Fruit fly (Drosophila melanogaster): ENCODE measurements around the gene sty.

Gene sty

DNA sequence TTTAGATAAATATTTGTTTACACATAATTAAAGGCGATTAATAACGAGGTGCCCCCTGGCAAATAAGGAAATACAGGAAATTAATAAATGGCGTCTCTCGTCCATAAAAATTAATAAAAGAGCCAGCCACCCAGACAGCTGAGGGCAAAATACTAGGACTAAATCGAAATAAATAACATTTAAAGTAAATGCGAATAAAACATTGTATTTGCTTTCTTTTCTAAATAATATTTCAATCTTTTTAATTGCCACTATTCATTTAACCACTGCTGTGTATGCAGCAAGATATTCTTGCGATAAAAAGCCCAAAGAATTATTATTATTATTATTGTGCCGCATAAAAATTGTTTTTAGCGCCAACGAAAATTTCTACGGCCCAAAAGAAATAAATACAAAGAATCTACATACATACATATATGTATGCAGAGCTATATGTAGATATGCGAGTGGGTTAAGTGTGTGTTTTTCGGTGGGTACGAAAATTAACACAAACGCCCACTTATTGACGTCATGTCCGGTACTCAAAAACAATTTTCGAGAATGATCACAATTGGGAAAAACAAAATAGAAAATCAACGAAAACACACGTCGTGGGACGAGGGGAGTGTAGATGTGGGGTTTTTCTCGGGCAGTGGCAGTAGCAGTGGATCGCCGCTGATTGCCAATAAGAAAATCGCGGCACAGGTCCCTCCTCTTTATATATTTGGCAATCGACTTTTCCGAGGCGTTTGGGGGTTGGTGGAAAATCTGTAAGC lies 18.3 kb downstream of the sty start (continued):
- TF ChIP-seq PHDP (tag; optimal IDR thresholded peaks at IDR 0.05), result peak; percentile 30
- peak; percentile 2 for TF ChIP-seq lilli (GFP tag; optimal IDR thresholded peaks at IDR 0.05)
- no peak for TF ChIP-seq CG10267 (tag; optimal IDR thresholded peaks at IDR 0.05)
- no peak for TF ChIP-seq ems (GFP tag; optimal IDR thresholded peaks at IDR 0.05)
- TF ChIP-seq stwl (tag; optimal IDR thresholded peaks at IDR 0.05), result no peak
- TF ChIP-seq CG3281 (GFP tag; optimal IDR thresholded peaks at IDR 0.05), result peak; percentile 47
- TF ChIP-seq CG2120 (GFP tag; optimal IDR thresholded peaks at IDR 0.05), result peak; percentile 44
- TF ChIP-seq ranshi (GFP tag; IDR thresholded peaks at IDR 0.05), result 0 out of 2 replicates have a peak, but pooled peaks have one; percentile 12
- no peak for TF ChIP-seq CG3847 (GFP tag; IDR thresholded peaks at IDR 0.05)
- peak; percentile 51; the same call in 1 of the 3 replicates for TF ChIP-seq CG11695 (GFP tag; IDR thresholded peaks at IDR 0.05)
- peak; percentile 34 for TF ChIP-seq gem (tag; optimal IDR thresholded peaks at IDR 0.05)
- TF ChIP-seq CG43689 (GFP tag; IDR thresholded peaks at IDR 0.05), result no peak
- peak; percentile 2 for TF ChIP-seq CG12769 (tag; optimal IDR thresholded peaks at IDR 0.05)
- TF ChIP-seq unpg (GFP tag; optimal IDR thresholded peaks at IDR 0.05), result peak; percentile 11
- no peak for TF ChIP-seq bab2 (GFP tag; optimal IDR thresholded peaks at IDR 0.05)
- TF ChIP-seq NK7.1 (GFP tag; optimal IDR thresholded peaks at IDR 0.05), result no peak
- peak; percentile 23; the same call in 1 of the 3 replicates for TF ChIP-seq dysf (GFP tag; IDR thresholded peaks at IDR 0.05)
- TF ChIP-seq Meics (GFP tag; optimal IDR thresholded peaks at IDR 0.05), result peak; percentile 29
- TF ChIP-seq CG15011 (GFP tag; optimal IDR thresholded peaks at IDR 0.05), result peak; percentile 8
- peak; percentile 1 for TF ChIP-seq CG15269 (tag; optimal IDR thresholded peaks at IDR 0.05)
- peak; percentile 70 for TF ChIP-seq Med (GFP tag)
- TF ChIP-seq NFAT (GFP tag; IDR thresholded peaks at IDR 0.05), result peak; percentile 23; the same call in 1 of the 2 replicates
- TF ChIP-seq CG32532 (GFP tag; IDR thresholded peaks at IDR 0.05), result peak; percentile 20; the same call in 1 of the 2 replicates
- TF ChIP-seq CG11504 (tag; optimal IDR thresholded peaks at IDR 0.05), result peak; percentile 3
- TF ChIP-seq esg (GFP tag; conservative IDR thresholded peaks at IDR 0.05), result no peak
- no peak for TF ChIP-seq CG3163 (GFP tag; optimal IDR thresholded peaks at IDR 0.05)
- no peak for TF ChIP-seq ab (GFP tag; optimal IDR thresholded peaks at IDR 0.05)
- TF ChIP-seq hkb (optimal IDR thresholded peaks at IDR 0.05), result no peak
- TF ChIP-seq hkb (GFP tag; IDR thresholded peaks at IDR 0.05), result peak; percentile 50; the same call in 1 of the 2 replicates
- peak; percentile 30; the same call in 1 of the 2 replicates for TF ChIP-seq Rfx (GFP tag; IDR thresholded peaks at IDR 0.05)
- no peak for TF ChIP-seq caup (GFP tag; optimal IDR thresholded peaks at IDR 0.05; ENCODE audit: severe bottlenecking)
- 0 out of 3 replicates have a peak, but pooled peaks have one; percentile 12 for TF ChIP-seq otp (GFP tag; IDR thresholded peaks at IDR 0.05)
- TF ChIP-seq E2f2 (GFP tag; IDR thresholded peaks at IDR 0.05), result no peak
- TF ChIP-seq Tbp (GFP tag; optimal IDR thresholded peaks at IDR 0.05), result no peak
- no peak for TF ChIP-seq CG4820 (GFP tag; optimal IDR thresholded peaks at IDR 0.05)
- TF ChIP-seq row (GFP tag; IDR thresholded peaks at IDR 0.05), result no peak
- 0 out of 4 replicates have a peak, but pooled peaks have one; percentile 13 for TF ChIP-seq chinmo (GFP tag; IDR thresholded peaks at IDR 0.05; ENCODE audit: partially characterized antibody)
- no peak for TF ChIP-seq pzg (GFP tag; optimal IDR thresholded peaks at IDR 0.05)
- TF ChIP-seq hth (optimal IDR thresholded peaks at IDR 0.05), result no peak
- TF ChIP-seq H2.0 (GFP tag; IDR thresholded peaks at IDR 0.05), result peak; percentile 21; the same call in 1 of the 2 replicates
- peak; percentile 47; the same call in 1 of the 2 replicates for TF ChIP-seq CG7372 (GFP tag; IDR thresholded peaks at IDR 0.05)
- no peak for TF ChIP-seq Ada2b (GFP tag; IDR thresholded peaks at IDR 0.05)
- TF ChIP-seq Xrp1 (GFP tag; IDR thresholded peaks at IDR 0.05), result peak; percentile 33; the same call in 1 of the 2 replicates
- TF ChIP-seq corto (GFP tag; optimal IDR thresholded peaks at IDR 0.05), result no peak
- TF ChIP-seq crc (GFP tag; optimal IDR thresholded peaks at IDR 0.05), result no peak
- no peak for TF ChIP-seq gsb (GFP tag; IDR thresholded peaks at IDR 0.05)
- TF ChIP-seq CG32772 (GFP tag; IDR thresholded peaks at IDR 0.05), result no peak
- no peak for TF ChIP-seq Adf1 (GFP tag; IDR thresholded peaks at IDR 0.05)
- TF ChIP-seq CG15073 (GFP tag; optimal IDR thresholded peaks at IDR 0.05), result no peak
- TF ChIP-seq pnt (GFP tag; optimal IDR thresholded peaks at IDR 0.05), result no peak
